Worm (Caenorhabditis elegans) whole organism, late embryonic: ENCODE measurements around the gene him-4.
A peak's percentile ranks its signal among the peaks of the same experiment; 100 is the strongest.

Source experiments
- C08G9.2 ChIP-seq: sonication (generic microtip); optimal IDR thresholded peaks from 2 replicates; lab custom pipeline; 2016; ENCODE audit warnings: mild to moderate bottlenecking, missing genetic modification characterization, moderate library complexity, missing compliant biosample characterization
- K09A11.1 ChIP-seq: sonication (generic microtip); optimal IDR thresholded peaks from 2 replicates; lab custom pipeline; 2017; ENCODE audit warnings: antibody characterized with exemption, mild to moderate bottlenecking, missing genetic modification characterization, missing compliant biosample characterization; ENCODE audit not compliant: insufficient read depth
- Y22D7AL.16 ChIP-seq: sonication (generic microtip); optimal IDR thresholded peaks from 2 replicates; lab custom pipeline; 2016; ENCODE audit warnings: missing genetic modification characterization, missing compliant biosample characterization
- ahr-1 ChIP-seq: sonication (generic microtip); optimal IDR thresholded peaks from 2 replicates; lab custom pipeline; 2016; ENCODE audit warnings: missing genetic modification characterization, missing compliant biosample characterization
- ceh-18 ChIP-seq: sonication (generic microtip); optimal IDR thresholded peaks from 2 replicates; lab custom pipeline; 2016; ENCODE audit warnings: missing genetic modification characterization, missing compliant biosample characterization
- ceh-30 ChIP-seq: fragments of 150-350 bp; optimal IDR thresholded peaks from 2 replicates; lab custom pipeline; 2014; ENCODE audit warnings: missing biosample characterization, missing genetic modification characterization
- ceh-31 ChIP-seq: sonication (generic microtip); optimal IDR thresholded peaks from 2 replicates; lab custom pipeline; 2016; ENCODE audit warnings: missing genetic modification characterization, missing compliant biosample characterization
- ceh-34 ChIP-seq: sonication (generic microtip); optimal IDR thresholded peaks from 2 replicates; lab custom pipeline; 2016; ENCODE audit warnings: mild to moderate bottlenecking, missing genetic modification characterization, missing compliant biosample characterization
- ceh-45 ChIP-seq: fragments of 200-800 bp; sonication (Bioruptor generic); IDR thresholded peaks from 2 replicates; pipeline ENCODE4 v1.3.6; 2022; ENCODE audit warnings: missing genetic modification reagents, missing genetic modification characterization, missing compliant biosample characterization
- ceh-48 ChIP-seq: sonication (generic microtip); optimal IDR thresholded peaks from 2 replicates; lab custom pipeline; 2016; ENCODE audit warnings: missing genetic modification characterization, inconsistent platforms, missing compliant biosample characterization
- che-1 ChIP-seq: sonication (generic microtip); optimal IDR thresholded peaks from 2 replicates; lab custom pipeline; 2016; ENCODE audit warnings: mild to moderate bottlenecking, missing genetic modification characterization, missing compliant biosample characterization
- elt-2 ChIP-seq: sonication (generic microtip); optimal IDR thresholded peaks from 2 replicates; lab custom pipeline; 2016; ENCODE audit warnings: missing genetic modification reagents, missing genetic modification characterization, missing compliant biosample characterization
- eyg-1 ChIP-seq: sonication (generic microtip); optimal IDR thresholded peaks from 2 replicates; lab custom pipeline; 2016; ENCODE audit warnings: missing genotype, missing genetic modification characterization, missing compliant biosample characterization
- fax-1 ChIP-seq: sonication (generic microtip); optimal IDR thresholded peaks from 2 replicates; lab custom pipeline; 2016; ENCODE audit warnings: missing genotype, missing genetic modification characterization, missing compliant biosample characterization
- hlh-13 ChIP-seq: fragments of 200-800 bp; sonication (Bioruptor generic); optimal IDR thresholded peaks from 2 replicates; lab custom pipeline; 2018; ENCODE audit warnings: mild to moderate bottlenecking, missing genetic modification characterization, missing compliant biosample characterization
- hlh-6 ChIP-seq: sonication (generic microtip); optimal IDR thresholded peaks from 2 replicates; lab custom pipeline; 2016; ENCODE audit warnings: missing genotype, missing genetic modification characterization, missing compliant biosample characterization
- hlh-8 ChIP-seq: sonication (generic microtip); optimal IDR thresholded peaks from 2 replicates; lab custom pipeline; 2016; ENCODE audit warnings: missing genotype, missing genetic modification characterization, missing compliant biosample characterization
- lim-6 ChIP-seq: sonication (generic microtip); optimal IDR thresholded peaks from 2 replicates; lab custom pipeline; 2016; ENCODE audit warnings: missing genetic modification characterization, missing compliant biosample characterization
- madf-2 ChIP-seq: sonication (generic microtip); optimal IDR thresholded peaks from 2 replicates; lab custom pipeline; 2017; ENCODE audit warnings: missing genetic modification characterization, missing compliant biosample characterization
- mec-3 ChIP-seq: sonication (generic microtip); optimal IDR thresholded peaks from 2 replicates; lab custom pipeline; 2016; ENCODE audit warnings: borderline replicate concordance, missing genetic modification characterization, missing compliant biosample characterization
- nhr-11 ChIP-seq: fragments of 150-350 bp; optimal IDR thresholded peaks from 2 replicates; lab custom pipeline; 2014; ENCODE audit warnings: missing biosample characterization, missing genetic modification characterization
- npax-4 ChIP-seq: sonication (generic microtip); optimal IDR thresholded peaks from 2 replicates; lab custom pipeline; 2016; ENCODE audit warnings: missing genetic modification characterization, missing compliant biosample characterization
- pqm-1 ChIP-seq: sonication (generic microtip); optimal IDR thresholded peaks from 2 replicates; lab custom pipeline; 2016; ENCODE audit warnings: missing genetic modification characterization, missing compliant biosample characterization
- rnt-1 ChIP-seq: sonication (generic microtip); optimal IDR thresholded peaks from 2 replicates; lab custom pipeline; 2016; ENCODE audit warnings: missing genetic modification characterization, missing compliant biosample characterization
- sdc-2 ChIP-seq: sonication (generic microtip); optimal IDR thresholded peaks from 2 replicates; lab custom pipeline; 2016; ENCODE audit warnings: missing genotype, missing genetic modification characterization, missing compliant biosample characterization
- sox-2 ChIP-seq: fragments of 200-800 bp; sonication (Bioruptor generic); IDR thresholded peaks from 2 replicates; pipeline ENCODE4 v1.3.6; 2022; ENCODE audit warnings: missing genetic modification reagents, missing genetic modification characterization, missing compliant biosample characterization
- sox-4 ChIP-seq: sonication (generic microtip); optimal IDR thresholded peaks from 2 replicates; lab custom pipeline; 2017; ENCODE audit warnings: mild to moderate bottlenecking, missing genetic modification characterization, inconsistent platforms, missing compliant biosample characterization
- syd-9 ChIP-seq: sonication (generic microtip); optimal IDR thresholded peaks from 2 replicates; lab custom pipeline; 2016; ENCODE audit warnings: mild to moderate bottlenecking, missing genetic modification characterization, moderate library complexity, missing compliant biosample characterization
- tbx-2 ChIP-seq: sonication (generic microtip); optimal IDR thresholded peaks from 2 replicates; lab custom pipeline; 2016; ENCODE audit warnings: missing genetic modification characterization, missing compliant biosample characterization
- ttx-3 ChIP-seq: sonication (generic microtip); optimal IDR thresholded peaks from 2 replicates; lab custom pipeline; 2016; ENCODE audit warnings: missing genetic modification reagents, missing genetic modification characterization, missing compliant biosample characterization
- unc-3 ChIP-seq, 2 experiments: fragments of 200-800 bp in 1 of 2; sonication (Bioruptor generic) in 1 of 2; sonication (generic microtip) in 1 of 2; conservative IDR thresholded peaks in 1 of 2; optimal IDR thresholded peaks in 1 of 2; 2 replicates each; pipeline versions ENCODE4 v1.3.6 to Lab custom; 2016 to 2022; ENCODE audit warnings: missing compliant biosample characterization in 2 of 2, missing genetic modification characterization in 2 of 2, missing genetic modification reagents in 1 of 2
- unc-42 ChIP-seq: sonication (generic microtip); optimal IDR thresholded peaks from 2 replicates; lab custom pipeline; 2016; ENCODE audit warnings: missing genotype, missing genetic modification characterization, missing compliant biosample characterization
- unc-55 ChIP-seq: sonication (generic microtip); optimal IDR thresholded peaks from 2 replicates; lab custom pipeline; 2017; ENCODE audit warnings: missing biosample characterization, missing genetic modification reagents, missing genetic modification characterization
- ztf-16 ChIP-seq: sonication (generic microtip); optimal IDR thresholded peaks from 2 replicates; lab custom pipeline; 2017; ENCODE audit warnings: missing genetic modification characterization, missing compliant biosample characterization

him-4 gene

DNA sequence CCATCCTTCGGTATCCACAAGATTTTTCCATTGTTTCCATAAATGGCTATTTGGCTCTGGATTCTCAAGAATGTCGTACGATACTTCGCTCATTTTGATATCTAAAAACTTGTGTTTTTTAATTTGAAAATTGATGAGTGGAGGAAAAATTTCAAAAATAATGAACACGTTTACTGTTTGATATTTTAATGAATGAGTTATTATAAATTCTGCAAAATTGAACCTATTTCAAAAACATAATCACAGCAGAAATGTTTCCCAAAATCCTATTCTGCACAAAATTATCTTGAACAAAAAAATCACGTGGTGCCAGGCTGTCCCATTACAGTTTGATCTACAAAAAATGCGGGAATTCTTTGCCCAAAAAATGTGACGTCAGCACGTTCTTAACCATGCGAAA, 76.8 kb downstream of the him-4 start, which contains the start of gene F36G3.2:
F36G3.2 (minus strand) TSS at position 101 of the 400 bp plus-strand sequence.
- no peak for TF ChIP-seq mec-3 (tag; lab: Kevin White, UChicago)
- no peak for TF ChIP-seq unc-3 (GFP tag; conservative IDR thresholded peaks at IDR 0.05; lab: Robert Waterston, UW)
- TF ChIP-seq unc-3 (tag; optimal IDR thresholded peaks at IDR 0.05; lab: Kevin White, UChicago) = no peak
- no peak for TF ChIP-seq sox-4 (tag; lab: Kevin White, UChicago)
- TF ChIP-seq npax-4 (tag; lab: Kevin White, UChicago) = no peak
- no peak for TF ChIP-seq rnt-1
- no peak for TF ChIP-seq K09A11.1 (tag; lab: Kevin White, UChicago)
- TF ChIP-seq madf-2 (tag; lab: Kevin White, UChicago) = no peak
- no peak for TF ChIP-seq hlh-8
- no peak for TF ChIP-seq hlh-13 (GFP tag; lab: Kevin White, UChicago)
- TF ChIP-seq fax-1 (tag; lab: Kevin White, UChicago) = no peak
- TF ChIP-seq lim-6 (tag; lab: Kevin White, UChicago) = no peak
- TF ChIP-seq ceh-31 (tag; lab: Kevin White, UChicago) = no peak
- no peak for TF ChIP-seq nhr-11 (tag; lab: Kevin White, UChicago)
- TF ChIP-seq Y22D7AL.16 (tag; lab: Kevin White, UChicago) = no peak
- TF ChIP-seq, all 69 proteins: peak for 0

DNA sequence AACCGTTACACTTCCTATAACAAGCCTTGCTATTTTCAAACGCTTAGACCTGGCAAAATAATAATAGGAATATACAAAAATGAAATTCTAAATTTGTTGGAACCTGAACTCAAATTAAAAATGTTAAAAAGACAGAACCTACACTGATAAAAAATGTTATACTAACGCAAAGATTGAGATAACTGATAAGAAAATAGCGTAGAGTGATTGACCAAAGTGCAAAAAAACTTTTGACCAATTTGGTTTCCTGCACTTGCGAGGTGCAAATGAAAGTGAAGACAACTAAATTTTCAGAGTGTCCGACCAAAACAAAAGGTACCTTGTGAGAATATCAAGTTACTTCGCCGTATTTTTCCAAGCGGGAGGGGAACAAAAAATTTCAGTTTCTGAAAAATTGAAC, 78.2 kb downstream of the him-4 start:
- no peak for TF ChIP-seq ceh-18
- no peak for TF ChIP-seq tbx-2
- TF ChIP-seq hlh-13 (GFP tag; lab: Kevin White, UChicago) = no peak
- peak; percentile 52 for TF ChIP-seq elt-2 (tag; lab: Kevin White, UChicago)
- no peak for TF ChIP-seq che-1 (tag; lab: Kevin White, UChicago)
- no peak for TF ChIP-seq ahr-1 (tag; lab: Kevin White, UChicago)
- no peak for TF ChIP-seq ttx-3 (tag; lab: Kevin White, UChicago)
- no peak for TF ChIP-seq ceh-45 (GFP tag; lab: Robert Waterston, UW)

ce11 chrX:9796063-9796462, 78.7 kb downstream of the him-4 start:
- no peak for TF ChIP-seq unc-55 (GFP tag; lab: Kevin White, UChicago)
- TF ChIP-seq ztf-16 = no peak
- no peak for TF ChIP-seq eyg-1
- no peak for TF ChIP-seq ceh-30 (tag; lab: Kevin White, UChicago)
- TF ChIP-seq unc-42 (tag; lab: Kevin White, UChicago) = no peak
- no peak for TF ChIP-seq che-1 (tag; lab: Kevin White, UChicago)
- TF ChIP-seq madf-2 (tag; lab: Kevin White, UChicago) = no peak
- no peak for TF ChIP-seq hlh-8
- TF ChIP-seq syd-9 (tag; lab: Kevin White, UChicago) = no peak
- TF ChIP-seq ceh-48 (tag; lab: Kevin White, UChicago) = no peak
- no peak for TF ChIP-seq sox-2 (GFP tag; lab: Robert Waterston, UW)
- TF ChIP-seq sdc-2 (tag; lab: Kevin White, UChicago) = no peak
- no peak for TF ChIP-seq pqm-1
- no peak for TF ChIP-seq hlh-6 (tag; lab: Kevin White, UChicago)
- TF ChIP-seq K09A11.1 (tag; lab: Kevin White, UChicago) = no peak

DNA sequence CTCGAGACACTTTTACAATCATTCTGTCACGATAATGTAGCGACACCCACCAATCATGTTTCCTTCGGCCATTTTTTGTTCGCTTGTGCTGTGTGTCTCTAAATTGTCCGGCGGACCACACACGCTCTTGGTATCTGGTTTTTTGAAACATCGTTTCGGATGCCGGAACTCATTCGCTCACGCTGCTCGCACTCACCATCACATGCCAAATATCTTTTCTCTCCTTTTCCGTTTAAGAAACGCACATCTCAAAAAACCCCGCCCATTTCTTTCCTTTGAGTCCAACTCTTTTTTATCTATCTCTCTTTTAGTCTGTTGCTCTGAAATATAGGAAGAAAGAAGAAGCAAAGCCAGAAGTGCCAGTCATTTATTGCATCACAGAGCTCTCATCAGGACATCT, 81.2 kb downstream of the him-4 start, which contains the start of gene F36G3.3:
F36G3.3 (plus strand) TSS at position 306 of the 400 bp plus-strand sequence.
- TF ChIP-seq ceh-34 (tag; lab: Kevin White, UChicago) (no peak), unc-42 (tag; lab: Kevin White, UChicago) (peak; percentile 35), ttx-3 (tag; lab: Kevin White, UChicago) (no peak), C08G9.2 (no peak), ceh-30 (tag; lab: Kevin White, UChicago) (no peak)
